Fruit fly (Drosophila melanogaster) whole organism, embryonic: ENCODE results near the gene CG43322.
A peak's percentile ranks its signal among the peaks of the same experiment; 100 is the strongest.

Experiments
- BEAF-32 ChIP-seq: fragments of 200-800 bp; sonication (Bioruptor generic); optimal IDR thresholded peaks from 3 replicates; lab custom pipeline; 2017; ENCODE audit warnings: missing biosample characterization, missing genetic modification characterization, mild to moderate bottlenecking, moderate library complexity, missing genetic modification reagents
- CG11456 ChIP-seq: fragments of 200-800 bp; sonication (Bioruptor generic); IDR thresholded peaks from 3 replicates; pipeline ENCODE4 v1.3.6; 2022; ENCODE audit warnings: missing biosample characterization, missing genetic modification characterization
- CG12769 ChIP-seq: fragments of 200-800 bp; sonication (Bioruptor generic); optimal IDR thresholded peaks from 2 replicates; lab custom pipeline; 2019; ENCODE audit warnings: missing biosample characterization, mild to moderate bottlenecking, missing genetic modification characterization, moderate library complexity
- CG13287 ChIP-seq: fragments of 200-800 bp; sonication (Bioruptor generic); IDR thresholded peaks from 2 replicates; pipeline ENCODE4 v1.3.6; 2022; ENCODE audit warnings: missing biosample characterization, missing genetic modification characterization; ENCODE audit not compliant: partially characterized antibody
- CG15269 ChIP-seq: fragments of 200-800 bp; sonication (Bioruptor generic); optimal IDR thresholded peaks from 2 replicates; lab custom pipeline; 2018; ENCODE audit warnings: missing biosample characterization, mild to moderate bottlenecking, missing genetic modification characterization, moderate library complexity
- CG15479 ChIP-seq: fragments of 200-800 bp; sonication (Bioruptor generic); optimal IDR thresholded peaks from 3 replicates; lab custom pipeline; 2019; ENCODE audit warnings: missing biosample characterization, mild to moderate bottlenecking, missing genetic modification characterization, moderate library complexity
- CG18764 ChIP-seq: fragments of 200-800 bp; sonication (Bioruptor generic); optimal IDR thresholded peaks from 3 replicates; lab custom pipeline; 2016; ENCODE audit warnings: missing biosample characterization, missing genetic modification characterization
- CG3065 ChIP-seq: fragments of 200-800 bp; sonication (Bioruptor generic); optimal IDR thresholded peaks from 2 replicates; lab custom pipeline; 2016; ENCODE audit warnings: missing biosample characterization, missing genetic modification characterization
- CG34224 ChIP-seq: fragments of 200-800 bp; sonication (Bioruptor generic); IDR thresholded peaks from 3 replicates; pipeline ENCODE4 v1.3.6; 2022; ENCODE audit warnings: missing biosample characterization, missing genetic modification characterization; ENCODE audit not compliant: partially characterized antibody
- CG34422 ChIP-seq: fragments of 200-800 bp; sonication (Bioruptor generic); IDR thresholded peaks from 3 replicates; pipeline ENCODE4 v1.3.6; 2022; ENCODE audit warnings: missing biosample characterization, missing genetic modification characterization
- CG43689 ChIP-seq: fragments of 200-800 bp; sonication (Bioruptor generic); IDR thresholded peaks from 2 replicates; pipeline ENCODE4 v1.3.6; 2022; ENCODE audit warnings: missing biosample characterization, missing genetic modification characterization
- CG4820 ChIP-seq: fragments of 200-800 bp; sonication (Bioruptor generic); optimal IDR thresholded peaks from 3 replicates; lab custom pipeline; 2016; ENCODE audit warnings: missing biosample characterization, missing genetic modification characterization
- CG7928 ChIP-seq: fragments of 200-800 bp; sonication (Bioruptor generic); optimal IDR thresholded peaks from 2 replicates; lab custom pipeline; 2017; ENCODE audit warnings: missing biosample characterization, mild to moderate bottlenecking, missing genetic modification characterization
- CG8478 ChIP-seq: fragments of >200 bp; optimal IDR thresholded peaks from 2 replicates; lab custom pipeline; 2018
- CkIIα-i1 ChIP-seq: fragments of 200-800 bp; sonication (Bioruptor generic); IDR thresholded peaks from 2 replicates; pipeline ENCODE4 v1.3.6; 2022; ENCODE audit warnings: missing biosample characterization, missing genetic modification characterization
- D ChIP-seq, 2 experiments: fragments of 200-800 bp in 1 of 2; fragments of >200 bp in 1 of 2; sonication (Bioruptor generic) in 1 of 2; optimal IDR thresholded peaks; 2 replicates in 1 of 2; 3 replicates in 1 of 2; lab custom pipeline; 2017; ENCODE audit warnings: mild to moderate bottlenecking in 1 of 2, missing biosample characterization in 1 of 2, missing genetic modification characterization in 1 of 2, missing genetic modification reagents in 1 of 2
- Deaf1 ChIP-seq: fragments of 200-800 bp; optimal IDR thresholded peaks from 3 replicates; lab custom pipeline; 2019; ENCODE audit warnings: missing biosample characterization, mild to moderate bottlenecking, missing genetic modification characterization, moderate library complexity
- Drgx ChIP-seq: fragments of 200-800 bp; sonication (Bioruptor generic); IDR thresholded peaks from 2 replicates; pipeline ENCODE4 v1.3.6; 2022; ENCODE audit warnings: missing biosample characterization, missing genetic modification characterization
- Hr3 ChIP-seq: fragments of 200-800 bp; sonication (Bioruptor generic); optimal IDR thresholded peaks from 3 replicates; lab custom pipeline; 2016; ENCODE audit warnings: missing biosample characterization, missing genetic modification characterization
- Kr ChIP-seq: fragments of 200-800 bp; sonication (Bioruptor generic); optimal IDR thresholded peaks from 2 replicates; lab custom pipeline; 2017; ENCODE audit warnings: missing biosample characterization, mild to moderate bottlenecking, missing genetic modification characterization
- Lpt ChIP-seq: fragments of >200 bp; optimal IDR thresholded peaks from 2 replicates; lab custom pipeline; 2018; ENCODE audit warnings: missing biosample characterization, missing genetic modification characterization
- MBD-R2 ChIP-seq: fragments of 200-800 bp; sonication (Bioruptor generic); IDR thresholded peaks from 2 replicates; pipeline ENCODE4 v1.3.6; 2022; ENCODE audit warnings: missing biosample characterization, missing genetic modification characterization
- Max ChIP-seq: fragments of 200-800 bp; sonication (Bioruptor generic); optimal IDR thresholded peaks from 2 replicates; lab custom pipeline; 2016; ENCODE audit warnings: missing biosample characterization, mild to moderate bottlenecking, missing genetic modification characterization
- Six4 ChIP-seq: fragments of 200-800 bp; sonication (Bioruptor generic); optimal IDR thresholded peaks from 2 replicates; lab custom pipeline; 2016; ENCODE audit warnings: missing biosample characterization, missing genetic modification characterization
- Trl ChIP-seq, 3 experiments: fragments of >200 bp in 2 of 3; fragments of 200-800 bp in 1 of 3; sonication (Bioruptor generic) in 1 of 3; optimal IDR thresholded peaks; 2 replicates in 1 of 3; 3 replicates in 2 of 3; lab custom pipeline; 2016 to 2017; ENCODE audit warnings: missing biosample characterization in 1 of 3, missing genetic modification characterization in 1 of 3
- bbx ChIP-seq: fragments of 200-800 bp; sonication (Bioruptor generic); IDR thresholded peaks from 2 replicates; pipeline ENCODE4 v1.3.6; 2022; ENCODE audit warnings: missing biosample characterization, missing genetic modification characterization; ENCODE audit not compliant: partially characterized antibody
- cad ChIP-seq: fragments of >200 bp; optimal IDR thresholded peaks from 2 replicates; lab custom pipeline; 2017; ENCODE audit warnings: missing biosample characterization, missing genetic modification characterization
- cato ChIP-seq: fragments of 200-800 bp; sonication (Bioruptor generic); optimal IDR thresholded peaks from 2 replicates; lab custom pipeline; 2016; ENCODE audit warnings: missing biosample characterization, missing genetic modification characterization, borderline replicate concordance
- chinmo ChIP-seq: fragments of 200-800 bp; sonication (Bioruptor generic); IDR thresholded peaks from 4 replicates; pipeline ENCODE4 v1.3.6; 2022; ENCODE audit warnings: missing biosample characterization, missing genetic modification characterization; ENCODE audit not compliant: partially characterized antibody
- croc ChIP-seq: fragments of 200-800 bp; sonication (Bioruptor generic); conservative IDR thresholded peaks from 3 replicates; pipeline ENCODE4 v1.3.6; 2022; ENCODE audit warnings: missing biosample characterization, missing genetic modification characterization
- crol ChIP-seq: fragments of 200-800 bp; sonication (Bioruptor generic); IDR thresholded peaks from 2 replicates; pipeline ENCODE4 v1.3.6; 2022; ENCODE audit warnings: missing biosample characterization, missing genetic modification characterization
- danr ChIP-seq: fragments of 200-800 bp; sonication (Bioruptor generic); IDR thresholded peaks from 2 replicates; pipeline ENCODE4 v1.3.6; 2022; ENCODE audit warnings: missing biosample characterization, missing genetic modification characterization
- gcm ChIP-seq: fragments of 200-800 bp; sonication (Bioruptor generic); optimal IDR thresholded peaks from 2 replicates; lab custom pipeline; 2019; ENCODE audit warnings: missing biosample characterization, mild to moderate bottlenecking, missing genetic modification characterization, moderate library complexity
- gem ChIP-seq: fragments of 200-800 bp; sonication (Bioruptor generic); optimal IDR thresholded peaks from 2 replicates; lab custom pipeline; 2019; ENCODE audit warnings: missing biosample characterization, mild to moderate bottlenecking, missing genetic modification characterization, moderate library complexity
- gsb-n ChIP-seq: fragments of 200-800 bp; sonication (Bioruptor generic); optimal IDR thresholded peaks from 3 replicates; lab custom pipeline; 2018; ENCODE audit warnings: missing biosample characterization, mild to moderate bottlenecking, missing genetic modification characterization
- h ChIP-seq: fragments of >200 bp; optimal IDR thresholded peaks from 2 replicates; lab custom pipeline; 2017
- klu ChIP-seq: fragments of 200-800 bp; sonication (Bioruptor generic); IDR thresholded peaks from 2 replicates; pipeline ENCODE4 v1.3.6; 2022; ENCODE audit warnings: missing biosample characterization, missing genetic modification characterization
- lab ChIP-seq: fragments of 200-800 bp; sonication (Bioruptor generic); optimal IDR thresholded peaks from 3 replicates; lab custom pipeline; 2017; ENCODE audit warnings: missing biosample characterization, missing genetic modification characterization, mild to moderate bottlenecking, moderate library complexity, missing genetic modification reagents
- pnt ChIP-seq: fragments of 200-800 bp; sonication (Bioruptor generic); optimal IDR thresholded peaks from 3 replicates; lab custom pipeline; 2016; ENCODE audit warnings: missing biosample characterization, missing genetic modification characterization
- prd ChIP-seq, 3 experiments: fragments of >200 bp in 2 of 3; fragments of 200-800 bp in 1 of 3; sonication (Bioruptor generic) in 1 of 3; optimal IDR thresholded peaks in 2 of 3; IDR thresholded peaks in 1 of 3; 2 replicates in 2 of 3; 3 replicates in 1 of 3; pipeline versions ENCODE4 v1.3.6 to Lab custom; 2017 to 2022; ENCODE audit warnings: missing biosample characterization in 1 of 3, missing genetic modification characterization in 1 of 3
- sens ChIP-seq: fragments of 200-800 bp; sonication (Bioruptor generic); peaks from one replicate; lab custom pipeline; 2016; ENCODE audit warnings: missing biosample characterization, missing genetic modification characterization
- stc ChIP-seq: fragments of 200-800 bp; sonication (Bioruptor generic); IDR thresholded peaks from 2 replicates; pipeline ENCODE4 v1.3.6; 2022; ENCODE audit warnings: missing biosample characterization, missing genetic modification characterization
- tll ChIP-seq, 2 experiments: fragments of 200-800 bp in 1 of 2; fragments of >200 bp in 1 of 2; sonication (Bioruptor generic) in 1 of 2; optimal IDR thresholded peaks; 2 replicates each; lab custom pipeline; 2017 to 2019; ENCODE audit warnings: missing biosample characterization in 2 of 2, missing genetic modification characterization in 2 of 2, mild to moderate bottlenecking in 1 of 2, moderate library complexity in 1 of 2
- trem ChIP-seq: fragments of 200-800 bp; optimal IDR thresholded peaks from 3 replicates; lab custom pipeline; 2019; ENCODE audit warnings: missing biosample characterization, mild to moderate bottlenecking, missing genetic modification characterization, moderate library complexity
- ttk ChIP-seq: fragments of 200-800 bp; sonication (Bioruptor generic); IDR thresholded peaks from 2 replicates; pipeline ENCODE4 v2.1.2; 2022; ENCODE audit warnings: missing biosample characterization, missing genetic modification characterization
- z ChIP-seq: fragments of 200-800 bp; sonication (Bioruptor generic); IDR thresholded peaks from 3 replicates; pipeline ENCODE4 v1.3.6; 2022; ENCODE audit warnings: missing biosample characterization, missing genetic modification characterization
- zen ChIP-seq: fragments of 200-800 bp; sonication (Bioruptor generic); optimal IDR thresholded peaks from 3 replicates; lab custom pipeline; 2018; ENCODE audit warnings: missing biosample characterization, mild to moderate bottlenecking, missing genetic modification characterization, moderate library complexity
- zen2 ChIP-seq: fragments of 200-800 bp; sonication (Bioruptor generic); IDR thresholded peaks from 3 replicates; pipeline ENCODE4 v1.3.6; 2022; ENCODE audit warnings: missing biosample characterization, missing genetic modification characterization; ENCODE audit not compliant: partially characterized antibody

The CG43322 gene

DNA sequence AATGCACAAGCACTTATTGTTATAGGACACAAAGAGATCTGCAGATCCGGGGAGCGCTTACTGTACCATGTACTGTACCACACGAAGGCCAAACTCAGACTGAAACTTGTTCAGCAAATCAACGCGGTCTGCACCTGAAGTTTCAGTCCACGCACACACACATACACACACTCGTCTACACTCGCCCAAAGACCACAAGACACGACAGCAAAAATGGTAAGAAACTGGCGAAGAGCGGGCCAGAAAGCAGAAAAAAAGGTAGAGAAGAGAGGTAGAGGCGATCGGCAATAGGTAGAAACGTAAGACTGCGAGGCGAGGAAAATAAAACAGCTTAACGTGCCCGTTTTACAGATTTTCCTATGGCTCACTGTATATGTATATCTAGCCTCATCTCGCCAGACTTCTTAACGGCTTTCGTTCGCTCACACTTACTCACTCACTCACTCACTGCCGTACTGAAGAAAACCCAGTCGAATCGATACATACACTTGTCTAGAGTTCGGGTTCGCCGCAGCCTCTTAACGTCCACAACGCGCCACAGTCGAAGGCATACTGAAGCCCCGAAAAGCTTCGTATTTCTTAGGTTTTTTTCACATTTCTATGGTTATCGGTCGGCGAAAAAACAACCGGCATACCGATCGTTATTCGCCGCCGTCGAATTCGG is 3.3 kb upstream of the CG43322 start, which contains the start of gene uif (continued):
- no peak for TF ChIP-seq prd (optimal IDR thresholded peaks at IDR 0.05; lab: Kevin White, UChicago)
- 0 out of 3 replicates have a peak, but pooled peaks have one; percentile 9 for TF ChIP-seq prd (GFP tag; IDR thresholded peaks at IDR 0.05; lab: Robert Waterston, UW)
- TF ChIP-seq zen2: 0 out of 3 replicates have a peak, but pooled peaks have one; percentile 12
- TF ChIP-seq Hr3 (GFP tag; lab: Kevin White, UChicago): no peak
- TF ChIP-seq Drgx (GFP tag; lab: Robert Waterston, UW): peak; percentile 20; the same call in 1 of the 2 replicates
- TF ChIP-seq D (optimal IDR thresholded peaks at IDR 0.05; lab: Kevin White, UChicago): peak; percentile 77
- no peak for TF ChIP-seq D (GFP tag; optimal IDR thresholded peaks at IDR 0.05; lab: Kevin White, UChicago)
- peak; percentile 17; the same call in 1 of the 2 replicates for TF ChIP-seq CG13287
- peak; percentile 37; the same call in 1 of the 3 replicates for TF ChIP-seq CG34224 (GFP tag; lab: Robert Waterston, UW)
- no peak for TF ChIP-seq croc (GFP tag; lab: Robert Waterston, UW)
- TF ChIP-seq sens (GFP tag; lab: Kevin White, UChicago): peak; percentile 4
- TF ChIP-seq CG8478 (lab: Kevin White, UChicago): no peak
- TF ChIP-seq bbx: 0 out of 2 replicates have a peak, but pooled peaks have one; percentile 26
- no peak for TF ChIP-seq pnt (GFP tag; lab: Kevin White, UChicago)
- no peak for TF ChIP-seq Lpt (GFP tag; lab: Kevin White, UChicago)
- TF ChIP-seq z (GFP tag; lab: Robert Waterston, UW): 0 out of 3 replicates have a peak, but pooled peaks have one; percentile 16
- no peak for TF ChIP-seq danr (GFP tag; lab: Robert Waterston, UW)
- no peak for TF ChIP-seq lab (GFP tag; lab: Kevin White, UChicago)
- no peak; the same call in 1 of the 2 replicates for TF ChIP-seq klu (GFP tag; lab: Robert Waterston, UW)
- TF ChIP-seq CG11456: no peak
- no peak for TF ChIP-seq gcm (GFP tag; lab: Kevin White, UChicago)
- peak; percentile 91 for TF ChIP-seq CG12769 (tag; lab: Kevin White, UChicago)
- TF ChIP-seq CG15269: no peak
- no peak for TF ChIP-seq CG3065 (GFP tag; lab: Kevin White, UChicago)
- peak; percentile 94 for TF ChIP-seq Deaf1

dm6 chr2L:7010513-7010912 is 2.7 kb upstream of the CG43322 start:
- TF ChIP-seq Kr: peak; percentile 51
- peak; percentile 68 for TF ChIP-seq zen (tag; lab: Kevin White, UChicago)
- TF ChIP-seq CG18764 (GFP tag; lab: Kevin White, UChicago): no peak
- TF ChIP-seq CkIIα-i1 (GFP tag; lab: Robert Waterston, UW): no peak
- no peak for TF ChIP-seq h (lab: Kevin White, UChicago)
- no peak for TF ChIP-seq BEAF-32 (GFP tag; lab: Kevin White, UChicago)
- TF ChIP-seq CG15479 (GFP tag; lab: Kevin White, UChicago): peak; percentile 18
- TF ChIP-seq danr (GFP tag; lab: Robert Waterston, UW): no peak
- peak; percentile 80 for TF ChIP-seq cad (GFP tag; lab: Kevin White, UChicago)
- TF ChIP-seq tll (GFP tag; optimal IDR thresholded peaks at IDR 0.05; lab: Kevin White, UChicago): peak in 1 of 2 experiments; percentile 81
- no peak for TF ChIP-seq trem

- TF ChIP-seq Six4: no peak
- TF ChIP-seq CG43689 (GFP tag; lab: Robert Waterston, UW): no peak
- no peak for TF ChIP-seq chinmo (GFP tag; lab: Robert Waterston, UW)
- no peak for TF ChIP-seq ttk (GFP tag; lab: Robert Waterston, UW)
- TF ChIP-seq crol (GFP tag; lab: Robert Waterston, UW): no peak
- no peak for TF ChIP-seq CG4820 (GFP tag; lab: Kevin White, UChicago)
- TF ChIP-seq CG34422: no peak
- no peak for TF ChIP-seq gem
- TF ChIP-seq Max (GFP tag; lab: Kevin White, UChicago): no peak
- no peak for TF ChIP-seq stc (GFP tag; lab: Robert Waterston, UW)
- no peak for TF ChIP-seq Trl (optimal IDR thresholded peaks at IDR 0.05; lab: Kevin White, UChicago)
- TF ChIP-seq Trl (GFP tag; optimal IDR thresholded peaks at IDR 0.05; lab: Kevin White, UChicago): no peak
- TF ChIP-seq MBD-R2 (GFP tag; lab: Robert Waterston, UW): no peak
- no peak for TF ChIP-seq CG7928
- TF ChIP-seq cato: no peak
- no peak for TF ChIP-seq gsb-n
Observed at dm6 chr2L:7011962-7012361, 1.2 kb upstream of the CG43322 start, which contains the start of gene CG43321. TSS of gene CG43321 (plus strand) at chr2L:7012262.
